Fruit fly (Drosophila melanogaster) whole organism, embryonic: ENCODE results near the gene Dok.

ENCODE experiments used
- CG10431 ChIP-seq: fragments of 200-800 bp; sonication (Bioruptor generic); optimal IDR thresholded peaks from 3 replicates; lab custom pipeline; 2018; ENCODE audit warnings: missing biosample characterization, mild to moderate bottlenecking, missing genetic modification characterization
- CG11456 ChIP-seq: fragments of 200-800 bp; sonication (Bioruptor generic); IDR thresholded peaks from 3 replicates; pipeline ENCODE4 v1.3.6; 2022; ENCODE audit warnings: missing biosample characterization, missing genetic modification characterization
- CG1233 ChIP-seq: fragments of 200-800 bp; sonication (Bioruptor generic); optimal IDR thresholded peaks from 4 replicates; lab custom pipeline; 2018; ENCODE audit warnings: missing biosample characterization, mild to moderate bottlenecking, missing genetic modification characterization
- CG1529 ChIP-seq: fragments of 200-800 bp; sonication (Bioruptor generic); optimal IDR thresholded peaks from 3 replicates; lab custom pipeline; 2018; ENCODE audit warnings: missing biosample characterization, missing genetic modification characterization
- CG17385 ChIP-seq: fragments of 200-800 bp; sonication (Bioruptor generic); optimal IDR thresholded peaks from 3 replicates; lab custom pipeline; 2018; ENCODE audit warnings: missing biosample characterization, mild to moderate bottlenecking, missing genetic modification characterization
- CG17568 ChIP-seq: fragments of 200-800 bp; sonication (Bioruptor generic); optimal IDR thresholded peaks from 2 replicates; lab custom pipeline; 2018; ENCODE audit warnings: missing biosample characterization, mild to moderate bottlenecking, missing genetic modification characterization, moderate library complexity
- CG18619 ChIP-seq: fragments of 200-800 bp; sonication (Bioruptor generic); optimal IDR thresholded peaks from 3 replicates; lab custom pipeline; 2017; ENCODE audit warnings: missing biosample characterization, mild to moderate bottlenecking, missing genetic modification characterization
- CG2199 ChIP-seq: fragments of 200-800 bp; sonication (Bioruptor generic); IDR thresholded peaks from 3 replicates; pipeline ENCODE4 v1.3.6; 2022; ENCODE audit warnings: missing biosample characterization, missing genetic modification characterization
- CG2202 ChIP-seq: fragments of 200-800 bp; sonication (Bioruptor generic); optimal IDR thresholded peaks from 2 replicates; lab custom pipeline; 2018; ENCODE audit warnings: missing biosample characterization, mild to moderate bottlenecking, missing genetic modification characterization
- CG2712 ChIP-seq: fragments of 200-800 bp; optimal IDR thresholded peaks from 3 replicates; lab custom pipeline; 2019; ENCODE audit warnings: missing biosample characterization, mild to moderate bottlenecking, missing genetic modification characterization, moderate library complexity
- CG31388 ChIP-seq: fragments of 200-800 bp; sonication (Bioruptor generic); optimal IDR thresholded peaks from 2 replicates; lab custom pipeline; 2016; ENCODE audit warnings: missing biosample characterization, missing genetic modification characterization
- CG42726 ChIP-seq: fragments of 200-800 bp; sonication (Bioruptor generic); IDR thresholded peaks from 2 replicates; pipeline ENCODE4 v1.3.6; 2022; ENCODE audit warnings: missing biosample characterization, missing genetic modification characterization; ENCODE audit not compliant: partially characterized antibody
- CG4404 ChIP-seq: fragments of 200-800 bp; sonication (Bioruptor generic); IDR thresholded peaks from 2 replicates; pipeline ENCODE4 v1.3.6; 2022; ENCODE audit warnings: missing biosample characterization, missing genetic modification characterization
- CG7928 ChIP-seq: fragments of 200-800 bp; sonication (Bioruptor generic); optimal IDR thresholded peaks from 2 replicates; lab custom pipeline; 2017; ENCODE audit warnings: missing biosample characterization, mild to moderate bottlenecking, missing genetic modification characterization
- CG9727 ChIP-seq: fragments of 200-800 bp; sonication (Bioruptor generic); optimal IDR thresholded peaks from 3 replicates; lab custom pipeline; 2017; ENCODE audit warnings: missing biosample characterization, mild to moderate bottlenecking, missing genetic modification characterization
- CG9797 ChIP-seq: fragments of 200-800 bp; sonication (Bioruptor generic); optimal IDR thresholded peaks from 3 replicates; lab custom pipeline; 2018; ENCODE audit warnings: missing biosample characterization, mild to moderate bottlenecking, missing genetic modification characterization
- CkIIα-i1 ChIP-seq: fragments of 200-800 bp; sonication (Bioruptor generic); IDR thresholded peaks from 2 replicates; pipeline ENCODE4 v1.3.6; 2022; ENCODE audit warnings: missing biosample characterization, missing genetic modification characterization
- D19B ChIP-seq: fragments of 200-800 bp; sonication (Bioruptor generic); optimal IDR thresholded peaks from 2 replicates; lab custom pipeline; 2017; ENCODE audit warnings: missing biosample characterization, mild to moderate bottlenecking, missing genetic modification characterization
- Dll ChIP-seq: fragments of 200-800 bp; sonication (Bioruptor generic); IDR thresholded peaks from 4 replicates; pipeline ENCODE4 v1.3.6; 2022; ENCODE audit warnings: missing biosample characterization, missing genetic modification characterization; ENCODE audit not compliant: partially characterized antibody
- Doc2 ChIP-seq: fragments of 200-800 bp; sonication (Bioruptor generic); IDR thresholded peaks from 2 replicates; pipeline ENCODE4 v1.3.6; 2022; ENCODE audit warnings: missing biosample characterization, missing genetic modification characterization
- Dref ChIP-seq: fragments of 200-800 bp; sonication (Bioruptor generic); IDR thresholded peaks from 2 replicates; pipeline ENCODE4 v1.3.6; 2022; ENCODE audit warnings: missing biosample characterization, missing genetic modification characterization
- E2f2 ChIP-seq: fragments of 200-800 bp; sonication (Bioruptor generic); IDR thresholded peaks from 2 replicates; pipeline ENCODE4 v1.3.6; 2022; ENCODE audit warnings: missing biosample characterization, missing genetic modification characterization
- Elba2 ChIP-seq: fragments of 200-800 bp; sonication (Bioruptor generic); optimal IDR thresholded peaks from 3 replicates; lab custom pipeline; 2016; ENCODE audit warnings: missing biosample characterization, missing genetic modification characterization
- Gsc ChIP-seq: fragments of 200-800 bp; sonication (Bioruptor generic); IDR thresholded peaks from 2 replicates; pipeline ENCODE4 v1.3.6; 2022; ENCODE audit warnings: missing biosample characterization, missing genetic modification characterization
- Gug ChIP-seq: fragments of 200-800 bp; sonication (Bioruptor generic); IDR thresholded peaks from 4 replicates; pipeline ENCODE4 v1.3.6; 2022; ENCODE audit warnings: missing biosample characterization, missing genetic modification characterization
- HLH4C ChIP-seq: fragments of 200-800 bp; sonication (Bioruptor generic); IDR thresholded peaks from 3 replicates; pipeline ENCODE4 v1.3.6; 2022; ENCODE audit warnings: missing biosample characterization, missing genetic modification characterization; ENCODE audit not compliant: partially characterized antibody
- Hr78 ChIP-seq, 2 experiments: fragments of 200-800 bp in 1 of 2; fragments of >200 bp in 1 of 2; sonication (Bioruptor generic) in 1 of 2; optimal IDR thresholded peaks; 2 replicates each; lab custom pipeline; 2017 to 2019; ENCODE audit warnings: missing biosample characterization in 2 of 2, missing genetic modification characterization in 2 of 2, mild to moderate bottlenecking in 1 of 2, moderate library complexity in 1 of 2
- Taf1 ChIP-seq: fragments of 200-800 bp; sonication (Bioruptor generic); IDR thresholded peaks from 2 replicates; pipeline ENCODE4 v1.3.6; 2022; ENCODE audit warnings: missing biosample characterization, missing genetic modification characterization
- Xbp1 ChIP-seq: fragments of 200-800 bp; sonication (Bioruptor generic); optimal IDR thresholded peaks from 3 replicates; lab custom pipeline; 2016; ENCODE audit warnings: missing biosample characterization, mild to moderate bottlenecking, missing genetic modification characterization
- amos ChIP-seq: fragments of 200-800 bp; sonication (Bioruptor generic); IDR thresholded peaks from 2 replicates; pipeline ENCODE4 v1.3.6; 2022; ENCODE audit warnings: missing biosample characterization, missing genetic modification characterization; ENCODE audit not compliant: partially characterized antibody
- croc ChIP-seq: fragments of 200-800 bp; sonication (Bioruptor generic); conservative IDR thresholded peaks from 3 replicates; pipeline ENCODE4 v1.3.6; 2022; ENCODE audit warnings: missing biosample characterization, missing genetic modification characterization
- en ChIP-seq: fragments of 200-800 bp; sonication (Bioruptor generic); optimal IDR thresholded peaks from 2 replicates; lab custom pipeline; 2016; ENCODE audit warnings: missing biosample characterization, missing genetic modification characterization
- esg ChIP-seq: fragments of 200-800 bp; sonication (Bioruptor generic); conservative IDR thresholded peaks from 2 replicates; pipeline ENCODE4 v1.3.6; 2022; ENCODE audit warnings: missing biosample characterization, missing genetic modification characterization
- ham ChIP-seq: fragments of 200-800 bp; sonication (Bioruptor generic); IDR thresholded peaks from 2 replicates; pipeline ENCODE4 v1.3.6; 2022; ENCODE audit warnings: missing biosample characterization, missing genetic modification characterization
- hb ChIP-seq: fragments of 200-800 bp; sonication (Bioruptor generic); IDR thresholded peaks from 3 replicates; pipeline ENCODE4 v1.3.6; 2022; ENCODE audit warnings: missing biosample characterization, missing genetic modification characterization; ENCODE audit not compliant: partially characterized antibody
- inv ChIP-seq: fragments of 200-800 bp; sonication (Bioruptor generic); IDR thresholded peaks from 2 replicates; pipeline ENCODE4 v1.3.6; 2022; ENCODE audit warnings: missing biosample characterization, missing genetic modification characterization; ENCODE audit not compliant: partially characterized antibody
- luna ChIP-seq: fragments of 200-800 bp; sonication (Bioruptor generic); optimal IDR thresholded peaks from 2 replicates; lab custom pipeline; 2016; ENCODE audit warnings: missing biosample characterization, missing genetic modification characterization
- phol ChIP-seq: fragments of 200-800 bp; sonication (Bioruptor generic); optimal IDR thresholded peaks from 3 replicates; lab custom pipeline; 2018; ENCODE audit warnings: missing biosample characterization, mild to moderate bottlenecking, missing genetic modification characterization, moderate library complexity
- ranshi ChIP-seq: fragments of 200-800 bp; sonication (Bioruptor generic); IDR thresholded peaks from 2 replicates; pipeline ENCODE4 v1.3.6; 2022; ENCODE audit warnings: missing biosample characterization, missing genetic modification characterization
- run ChIP-seq: fragments of 200-800 bp; sonication (Bioruptor generic); optimal IDR thresholded peaks from 3 replicates; lab custom pipeline; 2018; ENCODE audit warnings: missing biosample characterization, mild to moderate bottlenecking, missing genetic modification characterization
- scrt ChIP-seq: fragments of 200-800 bp; sonication (Bioruptor generic); optimal IDR thresholded peaks from 2 replicates; lab custom pipeline; 2018; ENCODE audit warnings: missing biosample characterization, mild to moderate bottlenecking, missing genetic modification characterization, moderate library complexity
- sens ChIP-seq: fragments of 200-800 bp; sonication (Bioruptor generic); peaks from one replicate; lab custom pipeline; 2016; ENCODE audit warnings: missing biosample characterization, missing genetic modification characterization
- seq ChIP-seq: fragments of 200-800 bp; sonication (Bioruptor generic); IDR thresholded peaks from 2 replicates; pipeline ENCODE4 v1.3.6; 2022; ENCODE audit warnings: missing biosample characterization, missing genetic modification characterization
- sna ChIP-seq: fragments of 200-800 bp; sonication (Bioruptor generic); IDR thresholded peaks from 2 replicates; pipeline ENCODE4 v1.3.6; 2022; ENCODE audit warnings: missing biosample characterization, missing genetic modification characterization; ENCODE audit not compliant: partially characterized antibody
- so ChIP-seq: fragments of 200-800 bp; sonication (Bioruptor generic); IDR thresholded peaks from 3 replicates; pipeline ENCODE4 v1.3.6; 2022; ENCODE audit warnings: missing biosample characterization, missing genetic modification characterization
- stc ChIP-seq: fragments of 200-800 bp; sonication (Bioruptor generic); IDR thresholded peaks from 2 replicates; pipeline ENCODE4 v1.3.6; 2022; ENCODE audit warnings: missing biosample characterization, missing genetic modification characterization
- usp ChIP-seq: fragments of >200 bp; optimal IDR thresholded peaks from 2 replicates; lab custom pipeline; 2017; ENCODE audit warnings: missing biosample characterization, missing genetic modification characterization
- yki ChIP-seq: fragments of >200 bp; optimal IDR thresholded peaks from 3 replicates; lab custom pipeline; 2018
- z ChIP-seq: fragments of 200-800 bp; sonication (Bioruptor generic); IDR thresholded peaks from 3 replicates; pipeline ENCODE4 v1.3.6; 2022; ENCODE audit warnings: missing biosample characterization, missing genetic modification characterization

Dok gene

DNA sequence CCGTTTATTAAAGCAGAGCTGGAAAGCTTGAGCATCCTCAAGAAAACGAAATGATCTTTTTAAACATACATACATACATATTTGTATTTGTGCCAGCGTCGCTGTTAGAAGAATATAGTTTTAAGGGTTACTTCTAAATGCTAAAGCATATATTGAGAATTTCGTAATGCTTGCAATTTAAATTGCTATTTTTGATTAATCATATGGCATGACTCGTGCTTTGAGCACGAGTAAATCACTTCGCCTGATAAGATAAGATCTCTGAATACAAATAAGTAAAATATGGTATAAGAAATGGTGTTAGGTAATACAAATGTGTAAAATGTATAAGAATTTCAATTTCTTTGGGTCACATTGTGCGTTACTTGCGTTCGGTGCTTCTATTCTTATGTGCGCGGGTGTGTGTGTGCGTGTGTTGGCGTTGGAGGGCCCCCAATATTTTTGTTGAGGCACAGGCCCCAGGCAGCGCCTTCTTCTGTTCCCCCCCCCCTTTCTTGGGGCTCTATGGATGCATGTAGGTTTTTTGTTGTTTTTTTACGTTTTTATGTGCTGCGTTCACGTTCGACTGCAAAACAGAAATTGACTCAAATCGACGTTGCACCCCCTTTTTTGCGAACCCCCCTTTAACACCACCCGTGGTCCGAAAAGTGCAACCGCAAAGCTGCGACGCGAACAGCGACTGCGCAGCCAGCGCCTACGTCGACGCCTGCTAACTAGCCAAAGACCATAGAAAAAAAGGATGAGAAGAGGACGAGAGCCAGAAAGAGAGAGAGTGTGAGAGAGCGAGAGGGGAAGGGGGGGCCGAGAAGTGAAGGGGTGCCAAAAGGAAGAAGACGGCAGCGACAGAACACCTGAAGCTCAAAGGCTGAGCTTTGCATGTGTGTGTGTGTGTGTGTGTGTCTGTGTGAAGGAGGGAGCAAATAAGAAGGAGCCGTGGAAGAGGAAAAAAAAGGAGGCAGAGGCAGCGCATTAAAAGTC is 22.4 kb upstream of the Dok start (continued):
- TF ChIP-seq inv (no peak), stc (GFP tag; lab: Robert Waterston, UW) (peak; percentile 35; the same call in 1 of the 2 replicates), CG18619 (GFP tag; lab: Kevin White, UChicago) (peak; percentile 64), Xbp1 (GFP tag; lab: Kevin White, UChicago) (peak; percentile 42), Elba2 (GFP tag; lab: Kevin White, UChicago) (no peak), HLH4C (no peak), amos (GFP tag; lab: Robert Waterston, UW) (no peak), CkIIα-i1 (GFP tag; lab: Robert Waterston, UW) (no peak), z (GFP tag; lab: Robert Waterston, UW) (no peak), Doc2 (GFP tag; lab: Robert Waterston, UW) (no peak), sna (GFP tag; lab: Robert Waterston, UW) (no peak), croc (no peak; the same call in 2 of the 3 replicates), sens (peak; percentile 95), yki (lab: Kevin White, UChicago) (no peak), esg (GFP tag; lab: Robert Waterston, UW) (no peak; the same call in 1 of the 2 replicates), CG17385 (GFP tag; lab: Kevin White, UChicago) (no peak), Gsc (GFP tag; lab: Robert Waterston, UW) (no peak), CG10431 (peak; percentile 43), CG2199 (GFP tag; lab: Robert Waterston, UW) (peak; percentile 13; the same call in 1 of the 3 replicates), CG9797 (GFP tag; lab: Kevin White, UChicago) (no peak), CG7928 (GFP tag; lab: Kevin White, UChicago) (no peak), ranshi (GFP tag; lab: Robert Waterston, UW) (peak; percentile 35), CG31388 (no peak), hb (GFP tag; lab: Robert Waterston, UW) (no peak), en (GFP tag; lab: Kevin White, UChicago) (peak; percentile 14), E2f2 (GFP tag; lab: Robert Waterston, UW) (peak; percentile 22; the same call in 1 of the 2 replicates), CG11456 (GFP tag; lab: Robert Waterston, UW) (0 out of 3 replicates have a peak, but pooled peaks have one; percentile 10), scrt (peak; percentile 1), Dref (GFP tag; lab: Robert Waterston, UW) (no peak), CG42726 (GFP tag; lab: Robert Waterston, UW) (no peak), usp (no peak), run (tag; lab: Kevin White, UChicago) (peak; percentile 8), CG9727 (GFP tag; lab: Kevin White, UChicago) (peak; percentile 74), CG17568 (GFP tag; lab: Kevin White, UChicago) (no peak), CG2202 (tag; lab: Kevin White, UChicago) (no peak), CG1529 (GFP tag; lab: Kevin White, UChicago) (peak; percentile 72), D19B (GFP tag; lab: Kevin White, UChicago) (peak; percentile 5), luna (GFP tag; lab: Kevin White, UChicago) (no peak), Taf1 (no peak), CG1233 (peak; percentile 62), Gug (GFP tag; lab: Robert Waterston, UW) (peak; percentile 39; the same call in 2 of the 4 replicates), phol (tag; lab: Kevin White, UChicago) (peak; percentile 81), so (GFP tag; lab: Robert Waterston, UW) (no peak), CG2712 (tag; lab: Kevin White, UChicago) (peak; percentile 70), seq (no peak; the same call in 1 of the 2 replicates), Dll (GFP tag; lab: Robert Waterston, UW) (no peak), ham (GFP tag; lab: Robert Waterston, UW) (no peak), CG4404 (no peak), Hr78 (GFP tag; optimal IDR thresholded peaks at IDR 0.05; lab: Kevin White, UChicago) (no peak)
